Fruit fly (Drosophila melanogaster): ENCODE measurements around the gene CG31626.

dm6 chr2L:21198633-21199264, 37.8 kb downstream of the CG31626 start, which contains the start of gene Ret:
- TF ChIP-seq ttk (optimal IDR thresholded peaks at IDR 0.05) (no peak), h (optimal IDR thresholded peaks at IDR 0.05) (no peak), psq (optimal IDR thresholded peaks at IDR 0.05) (no peak), insv (optimal IDR thresholded peaks at IDR 0.05) (no peak)
